Fruit fly (Drosophila melanogaster) whole organism, wandering third instar larva: ENCODE results near the gene CG33003.

Experiments
- Abd-B ChIP-seq: fragments of >200 bp; optimal IDR thresholded peaks from 2 replicates; lab custom pipeline; 2017; ENCODE audit warnings: missing biosample characterization, missing genetic modification characterization
- GATAd ChIP-seq: sonication (Bioruptor generic); optimal IDR thresholded peaks from 2 replicates; lab custom pipeline; 2016; ENCODE audit warnings: missing biosample characterization, missing genetic modification characterization
- Sp1 ChIP-seq: fragments of 200-800 bp; sonication (Bioruptor generic); optimal IDR thresholded peaks from 3 replicates; lab custom pipeline; 2019; ENCODE audit warnings: missing biosample characterization, mild to moderate bottlenecking, missing genetic modification characterization, moderate library complexity
- dmrt93B ChIP-seq: fragments of 200-800 bp; sonication (Bioruptor generic); optimal IDR thresholded peaks from 2 replicates; lab custom pipeline; 2018; ENCODE audit warnings: missing biosample characterization, mild to moderate bottlenecking, missing genetic modification characterization
- h ChIP-seq: fragments of 200-800 bp; sonication (Bioruptor generic); optimal IDR thresholded peaks from 3 replicates; lab custom pipeline; 2016; ENCODE audit warnings: missing biosample characterization, mild to moderate bottlenecking, missing genetic modification characterization
- lola ChIP-seq: fragments of >200 bp; optimal IDR thresholded peaks from 2 replicates; lab custom pipeline; 2017; ENCODE audit warnings: missing biosample characterization, missing genetic modification characterization
- pan ChIP-seq: fragments of >200 bp; optimal IDR thresholded peaks from 2 replicates; lab custom pipeline; 2017
- psq ChIP-seq: fragments of 200-800 bp; sonication (Bioruptor generic); optimal IDR thresholded peaks from 3 replicates; lab custom pipeline; 2017; ENCODE audit warnings: missing biosample characterization, mild to moderate bottlenecking, missing genetic modification characterization, moderate library complexity
- sv ChIP-seq: fragments of 200-800 bp; sonication (Bioruptor generic); optimal IDR thresholded peaks from 3 replicates; lab custom pipeline; 2016; ENCODE audit warnings: missing biosample characterization, missing genetic modification characterization
- tai ChIP-seq: sonication (Bioruptor generic); optimal IDR thresholded peaks from 2 replicates; lab custom pipeline; 2016; ENCODE audit warnings: missing biosample characterization, missing genetic modification characterization
- usp ChIP-seq: fragments of >200 bp; optimal IDR thresholded peaks from 2 replicates; lab custom pipeline; 2017; ENCODE audit warnings: missing biosample characterization, missing genetic modification characterization

dm6 chr2L:4414059-4414458, 13.3 kb downstream of the CG33003 start:
- TF ChIP-seq tai (no peak), h (GFP tag; lab: Kevin White, UChicago) (no peak), dmrt93B (GFP tag; lab: Kevin White, UChicago) (no peak), Abd-B (no peak), sv (GFP tag; lab: Kevin White, UChicago) (no peak), GATAd (GFP tag; lab: Kevin White, UChicago) (no peak), Sp1 (no peak), pan (lab: Kevin White, UChicago) (no peak), lola (GFP tag; lab: Kevin White, UChicago) (no peak), usp (GFP tag; lab: Kevin White, UChicago) (no peak), psq (GFP tag; lab: Kevin White, UChicago) (no peak)
